Worm (Caenorhabditis elegans): Measurements from ENCODE around the gene F18A12.7.

ce11 chrII:3439842-3440640 is 25.8 kb upstream of the F18A12.7 start:
- no peak for TF ChIP-seq efl-1 (optimal IDR thresholded peaks at IDR 0.05)
- TF ChIP-seq efl-1 (GFP tag; optimal IDR thresholded peaks at IDR 0.05 in 1 of 2): no peak
- TF ChIP-seq lin-13 (GFP tag; optimal IDR thresholded peaks at IDR 0.05): no peak
- no peak for TF ChIP-seq hpl-2 (GFP tag; optimal IDR thresholded peaks at IDR 0.05)
- no peak for TF ChIP-seq skn-1 (tag; optimal IDR thresholded peaks at IDR 0.05)
- no peak for TF ChIP-seq fos-1 (tag; optimal IDR thresholded peaks at IDR 0.05)
- no peak for TF ChIP-seq zag-1 (tag; optimal IDR thresholded peaks at IDR 0.05)
- TF ChIP-seq nhr-77 (tag; optimal IDR thresholded peaks at IDR 0.05): no peak
- TF ChIP-seq ama-1 (optimal IDR thresholded peaks at IDR 0.05): no peak
- TF ChIP-seq swsn-7 (tag; optimal IDR thresholded peaks at IDR 0.05): no peak
